Worm (Caenorhabditis elegans) whole organism, mixed stage, embryonic: ENCODE data around the gene trk-1.

Source experiments
- unc-62 ChIP-seq: fragments of 150-350 bp; optimal IDR thresholded peaks from 2 replicates; lab custom pipeline; 2014; ENCODE audit warnings: missing biosample characterization, missing genetic modification reagents, missing genetic modification characterization
- ztf-11 ChIP-seq: fragments of 150-350 bp; optimal IDR thresholded peaks from 2 replicates; lab custom pipeline; 2014; ENCODE audit warnings: missing biosample characterization, missing genetic modification characterization

- TF ChIP-seq unc-62 (GFP tag; lab: Kevin White, UChicago), result no peak
- no peak for TF ChIP-seq ztf-11 (tag; lab: Kevin White, UChicago)
Measured at ce11 chrX:8934988-8935387, 15.8 kb downstream of the trk-1 start.
